Fruit fly (Drosophila melanogaster) whole organism, embryonic: ENCODE data around the gene Phb1.

Experiments
- Ada2b ChIP-seq: fragments of 200-800 bp; sonication (Bioruptor generic); IDR thresholded peaks from 2 replicates; pipeline ENCODE4 v1.3.6; 2022; ENCODE audit warnings: missing biosample characterization, missing genetic modification characterization
- Atf-2 ChIP-seq: fragments of 200-800 bp; sonication (Bioruptor generic); optimal IDR thresholded peaks from 2 replicates; lab custom pipeline; 2016; ENCODE audit warnings: missing biosample characterization, missing genetic modification characterization
- CG11085 ChIP-seq: fragments of 200-800 bp; sonication (Bioruptor generic); IDR thresholded peaks from 2 replicates; pipeline ENCODE4 v1.3.6; 2022; ENCODE audit warnings: missing biosample characterization, missing genetic modification characterization
- CG1233 ChIP-seq: fragments of 200-800 bp; sonication (Bioruptor generic); optimal IDR thresholded peaks from 4 replicates; lab custom pipeline; 2018; ENCODE audit warnings: missing biosample characterization, mild to moderate bottlenecking, missing genetic modification characterization
- CG13424 ChIP-seq: fragments of 200-800 bp; sonication (Bioruptor generic); optimal IDR thresholded peaks from 2 replicates; lab custom pipeline; 2019; ENCODE audit warnings: missing biosample characterization, mild to moderate bottlenecking, missing genetic modification characterization, moderate library complexity
- CG13894 ChIP-seq: fragments of 200-800 bp; sonication (Bioruptor generic); optimal IDR thresholded peaks from 3 replicates; lab custom pipeline; 2018; ENCODE audit warnings: missing biosample characterization, mild to moderate bottlenecking, missing genetic modification characterization, moderate library complexity
- CG14965 ChIP-seq: fragments of 200-800 bp; sonication (Bioruptor generic); optimal IDR thresholded peaks from 2 replicates; lab custom pipeline; 2016; ENCODE audit warnings: missing biosample characterization, missing genetic modification characterization, borderline replicate concordance
- CG1602 ChIP-seq: fragments of 200-800 bp; sonication (Bioruptor generic); optimal IDR thresholded peaks from 3 replicates; lab custom pipeline; 2016; ENCODE audit warnings: missing biosample characterization, missing genetic modification characterization
- CG17802 ChIP-seq: fragments of 200-800 bp; sonication (Bioruptor generic); optimal IDR thresholded peaks from 2 replicates; lab custom pipeline; 2018; ENCODE audit warnings: missing biosample characterization, mild to moderate bottlenecking, missing genetic modification characterization, moderate library complexity
- CG18599 ChIP-seq: fragments of 200-800 bp; sonication (Bioruptor generic); optimal IDR thresholded peaks from 3 replicates; lab custom pipeline; 2017; ENCODE audit warnings: missing biosample characterization, missing genetic modification characterization, mild to moderate bottlenecking, moderate library complexity, missing genetic modification reagents
- CG30403 ChIP-seq: fragments of 200-800 bp; sonication (Bioruptor generic); optimal IDR thresholded peaks from 3 replicates; lab custom pipeline; 2016; ENCODE audit warnings: missing biosample characterization, missing genetic modification characterization
- CG3065 ChIP-seq: fragments of 200-800 bp; sonication (Bioruptor generic); optimal IDR thresholded peaks from 2 replicates; lab custom pipeline; 2016; ENCODE audit warnings: missing biosample characterization, missing genetic modification characterization
- CG4820 ChIP-seq: fragments of 200-800 bp; sonication (Bioruptor generic); optimal IDR thresholded peaks from 3 replicates; lab custom pipeline; 2016; ENCODE audit warnings: missing biosample characterization, missing genetic modification characterization
- CG7928 ChIP-seq: fragments of 200-800 bp; sonication (Bioruptor generic); optimal IDR thresholded peaks from 2 replicates; lab custom pipeline; 2017; ENCODE audit warnings: missing biosample characterization, mild to moderate bottlenecking, missing genetic modification characterization
- CG8089 ChIP-seq: fragments of 200-800 bp; sonication (Bioruptor generic); optimal IDR thresholded peaks from 3 replicates; lab custom pipeline; 2016; ENCODE audit warnings: missing biosample characterization, missing genetic modification characterization
- CG9817 ChIP-seq: fragments of 200-800 bp; sonication (Bioruptor generic); optimal IDR thresholded peaks from 2 replicates; lab custom pipeline; 2018; ENCODE audit warnings: missing biosample characterization, mild to moderate bottlenecking, missing genetic modification characterization, moderate library complexity
- Dip3 ChIP-seq: fragments of 200-800 bp; sonication (Bioruptor generic); optimal IDR thresholded peaks from 3 replicates; lab custom pipeline; 2016; ENCODE audit warnings: missing biosample characterization, missing genetic modification characterization
- Doc2 ChIP-seq: fragments of 200-800 bp; sonication (Bioruptor generic); IDR thresholded peaks from 2 replicates; pipeline ENCODE4 v1.3.6; 2022; ENCODE audit warnings: missing biosample characterization, missing genetic modification characterization
- Doc3 ChIP-seq: fragments of 200-800 bp; sonication (Bioruptor generic); IDR thresholded peaks from 3 replicates; pipeline ENCODE4 v1.3.6; 2022; ENCODE audit warnings: missing biosample characterization, missing genetic modification characterization; ENCODE audit not compliant: partially characterized antibody
- ERR ChIP-seq: fragments of 200-800 bp; sonication (Bioruptor generic); optimal IDR thresholded peaks from 2 replicates; lab custom pipeline; 2016; ENCODE audit warnings: missing biosample characterization, missing genetic modification characterization
- Gug ChIP-seq: fragments of 200-800 bp; sonication (Bioruptor generic); IDR thresholded peaks from 4 replicates; pipeline ENCODE4 v1.3.6; 2022; ENCODE audit warnings: missing biosample characterization, missing genetic modification characterization
- H15 ChIP-seq: fragments of 200-800 bp; sonication (Bioruptor generic); IDR thresholded peaks from 3 replicates; pipeline ENCODE4 v1.3.6; 2022; ENCODE audit warnings: missing biosample characterization, missing genetic modification characterization
- H2.0 ChIP-seq: fragments of 200-800 bp; sonication (Bioruptor generic); IDR thresholded peaks from 2 replicates; pipeline ENCODE4 v1.3.6; 2022; ENCODE audit warnings: missing biosample characterization, missing genetic modification characterization
- HmgZ ChIP-seq: fragments of 200-800 bp; sonication (Bioruptor generic); optimal IDR thresholded peaks from 2 replicates; lab custom pipeline; 2018; ENCODE audit warnings: missing biosample characterization, mild to moderate bottlenecking, missing genetic modification characterization
- Hr39 ChIP-seq: fragments of >200 bp; optimal IDR thresholded peaks from 2 replicates; lab custom pipeline; 2017
- Lim3 ChIP-seq: fragments of 200-800 bp; sonication (Bioruptor generic); IDR thresholded peaks from 2 replicates; pipeline ENCODE4 v1.3.6; 2022; ENCODE audit warnings: missing biosample characterization, missing genetic modification characterization
- NK7.1 ChIP-seq: fragments of 200-800 bp; sonication (Bioruptor generic); optimal IDR thresholded peaks from 3 replicates; lab custom pipeline; 2016; ENCODE audit warnings: missing biosample characterization, missing genetic modification characterization
- NfI ChIP-seq: fragments of 200-800 bp; sonication (Bioruptor generic); optimal IDR thresholded peaks from 3 replicates; lab custom pipeline; 2018; ENCODE audit warnings: missing biosample characterization, mild to moderate bottlenecking, missing genetic modification characterization, moderate library complexity
- Oaz ChIP-seq: fragments of 200-800 bp; sonication (Bioruptor generic); IDR thresholded peaks from 2 replicates; pipeline ENCODE4 v1.3.6; 2022; ENCODE audit warnings: missing biosample characterization, missing genetic modification characterization
- Ptx1 ChIP-seq: fragments of 200-800 bp; sonication (Bioruptor generic); IDR thresholded peaks from 2 replicates; pipeline ENCODE4 v1.3.6; 2022; ENCODE audit warnings: missing biosample characterization, missing genetic modification characterization
- ash1 ChIP-seq: fragments of 200-800 bp; sonication (Bioruptor generic); optimal IDR thresholded peaks from 2 replicates; lab custom pipeline; 2018; ENCODE audit warnings: missing biosample characterization, mild to moderate bottlenecking, missing genetic modification characterization
- da ChIP-seq: fragments of 200-800 bp; sonication (Bioruptor generic); optimal IDR thresholded peaks from 2 replicates; lab custom pipeline; 2016; ENCODE audit warnings: missing biosample characterization, missing genetic modification characterization
- dm ChIP-seq: fragments of 200-800 bp; sonication (Bioruptor generic); optimal IDR thresholded peaks from 3 replicates; lab custom pipeline; 2016; ENCODE audit warnings: missing biosample characterization, missing genetic modification characterization
- fd102C ChIP-seq: fragments of 200-800 bp; sonication (Bioruptor generic); optimal IDR thresholded peaks from 2 replicates; lab custom pipeline; 2018; ENCODE audit warnings: missing biosample characterization, mild to moderate bottlenecking, missing genetic modification characterization, moderate library complexity
- fd3F ChIP-seq: fragments of 200-800 bp; sonication (Bioruptor generic); optimal IDR thresholded peaks from 2 replicates; lab custom pipeline; 2018; ENCODE audit warnings: missing biosample characterization, mild to moderate bottlenecking, missing genetic modification characterization, moderate library complexity
- gsb ChIP-seq: fragments of 200-800 bp; sonication (Bioruptor generic); IDR thresholded peaks from 2 replicates; pipeline ENCODE4 v1.3.6; 2022; ENCODE audit warnings: missing biosample characterization, missing genetic modification characterization
- hb ChIP-seq: fragments of 200-800 bp; sonication (Bioruptor generic); IDR thresholded peaks from 3 replicates; pipeline ENCODE4 v1.3.6; 2022; ENCODE audit warnings: missing biosample characterization, missing genetic modification characterization; ENCODE audit not compliant: partially characterized antibody
- her ChIP-seq: fragments of 200-800 bp; sonication (Bioruptor generic); optimal IDR thresholded peaks from 2 replicates; lab custom pipeline; 2016; ENCODE audit warnings: missing biosample characterization, missing genetic modification characterization
- jigr1 ChIP-seq: fragments of 200-800 bp; sonication (Bioruptor generic); IDR thresholded peaks from 3 replicates; pipeline ENCODE4 v1.3.6; 2022; ENCODE audit warnings: missing biosample characterization, missing genetic modification characterization
- kah ChIP-seq: fragments of 200-800 bp; sonication (Bioruptor generic); optimal IDR thresholded peaks from 2 replicates; lab custom pipeline; 2018; ENCODE audit warnings: missing biosample characterization, mild to moderate bottlenecking, missing genetic modification characterization
- psq ChIP-seq: fragments of 200-800 bp; sonication (Bioruptor generic); optimal IDR thresholded peaks from 2 replicates; lab custom pipeline; 2017; ENCODE audit warnings: missing biosample characterization, missing genetic modification characterization
- seq ChIP-seq: fragments of 200-800 bp; sonication (Bioruptor generic); IDR thresholded peaks from 2 replicates; pipeline ENCODE4 v1.3.6; 2022; ENCODE audit warnings: missing biosample characterization, missing genetic modification characterization
- slou ChIP-seq: fragments of 200-800 bp; sonication (Bioruptor generic); optimal IDR thresholded peaks from 3 replicates; lab custom pipeline; 2016; ENCODE audit warnings: missing biosample characterization, missing genetic modification characterization
- sqz ChIP-seq: fragments of 200-800 bp; sonication (Bioruptor generic); optimal IDR thresholded peaks from 3 replicates; lab custom pipeline; 2018; ENCODE audit warnings: missing biosample characterization, mild to moderate bottlenecking, missing genetic modification characterization
- sr ChIP-seq: fragments of 200-800 bp; sonication (Bioruptor generic); IDR thresholded peaks from 3 replicates; pipeline ENCODE4 v1.3.6; 2022; ENCODE audit warnings: missing biosample characterization, missing genetic modification characterization
- toy ChIP-seq: fragments of 200-800 bp; sonication (Bioruptor generic); IDR thresholded peaks from 2 replicates; pipeline ENCODE4 v1.3.6; 2022; ENCODE audit warnings: missing biosample characterization, missing genetic modification characterization
- twi ChIP-seq: fragments of 200-800 bp; optimal IDR thresholded peaks from 2 replicates; lab custom pipeline; 2019; ENCODE audit warnings: missing biosample characterization, mild to moderate bottlenecking, missing genetic modification characterization, moderate library complexity
- zfh1 ChIP-seq: fragments of 200-800 bp; sonication (Bioruptor generic); IDR thresholded peaks from 3 replicates; pipeline ENCODE4 v1.3.6; 2022; ENCODE audit warnings: missing biosample characterization, missing genetic modification characterization
- zfh2 ChIP-seq: fragments of 200-800 bp; sonication (Bioruptor generic); optimal IDR thresholded peaks from 2 replicates; lab custom pipeline; 2016; ENCODE audit warnings: missing biosample characterization, missing genetic modification characterization

Gene Phb1

DNA sequence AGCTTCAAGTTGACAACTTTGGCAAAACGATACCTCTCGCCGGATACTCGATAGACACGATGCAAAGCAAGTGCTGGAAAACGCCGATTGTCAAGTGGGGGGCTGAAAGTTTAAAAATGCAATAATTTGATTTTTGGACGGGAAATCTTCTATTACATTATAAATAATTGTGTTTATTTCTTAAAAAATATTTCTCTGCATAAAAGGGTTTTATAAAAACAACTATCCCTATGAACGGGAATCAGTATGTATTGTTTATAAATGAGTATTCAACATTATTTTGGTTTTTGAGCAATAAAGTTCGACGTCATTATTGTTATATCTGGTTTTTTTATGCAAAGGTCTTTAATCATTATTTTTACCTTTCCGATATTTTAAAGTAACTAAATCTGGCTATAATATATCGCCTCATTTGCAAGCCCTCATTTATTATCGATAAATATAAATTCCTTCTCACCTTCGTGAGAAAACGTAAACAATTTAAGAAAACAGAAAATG lies 8.3 kb upstream of the Phb1 start, which contains the start of the genes AsnRS and DCTN6-p27 (continued):
- TF ChIP-seq toy (GFP tag; lab: Robert Waterston, UW): no peak
- peak; percentile 80; the same call in 1 of the 3 replicates for TF ChIP-seq hb (GFP tag; lab: Robert Waterston, UW)
- TF ChIP-seq Gug (GFP tag; lab: Robert Waterston, UW): peak; percentile 81
- peak; percentile 40 for TF ChIP-seq twi (tag; lab: Kevin White, UChicago)
- TF ChIP-seq CG14965 (GFP tag; lab: Kevin White, UChicago): no peak
- TF ChIP-seq CG9817 (tag; lab: Kevin White, UChicago): peak; percentile 68
- 0 out of 2 replicates have a peak, but pooled peaks have one; percentile 36 for TF ChIP-seq CG11085 (GFP tag; lab: Robert Waterston, UW)
- 0 out of 3 replicates have a peak, but pooled peaks have one; percentile 47 for TF ChIP-seq H15 (GFP tag; lab: Robert Waterston, UW)
- peak; percentile 66 for TF ChIP-seq Ptx1 (GFP tag; lab: Robert Waterston, UW)
- TF ChIP-seq kah (GFP tag; lab: Kevin White, UChicago): no peak
- TF ChIP-seq CG4820: peak; percentile 77
- TF ChIP-seq CG8089: peak; percentile 10
- no peak for TF ChIP-seq sqz (GFP tag; lab: Kevin White, UChicago)
- TF ChIP-seq gsb (GFP tag; lab: Robert Waterston, UW): no peak
- TF ChIP-seq Doc2 (GFP tag; lab: Robert Waterston, UW): no peak
- TF ChIP-seq Lim3 (GFP tag; lab: Robert Waterston, UW): no peak
- TF ChIP-seq dm (GFP tag; lab: Kevin White, UChicago): peak; percentile 58
- TF ChIP-seq Hr39 (lab: Kevin White, UChicago): no peak
- peak; percentile 48 for TF ChIP-seq CG1233 (GFP tag; lab: Kevin White, UChicago)
- TF ChIP-seq fd102C (GFP tag; lab: Kevin White, UChicago): peak; percentile 2
- peak; percentile 46 for TF ChIP-seq psq (GFP tag; lab: Kevin White, UChicago)
- TF ChIP-seq jigr1: peak; percentile 25; the same call in 1 of the 3 replicates
- peak; percentile 71 for TF ChIP-seq Dip3
- peak; percentile 70 for TF ChIP-seq zfh1 (GFP tag; lab: Robert Waterston, UW)
- peak; percentile 78 for TF ChIP-seq CG18599 (GFP tag; lab: Kevin White, UChicago)
- peak; percentile 52 for TF ChIP-seq Ada2b
- peak; percentile 67 for TF ChIP-seq CG1602 (GFP tag; lab: Kevin White, UChicago)
- 0 out of 3 replicates have a peak, but pooled peaks have one; percentile 25 for TF ChIP-seq sr (GFP tag; lab: Robert Waterston, UW)
- TF ChIP-seq NfI (GFP tag; lab: Kevin White, UChicago): peak; percentile 79
- TF ChIP-seq CG3065: no peak
- peak; percentile 50 for TF ChIP-seq her
- peak; percentile 36 for TF ChIP-seq ERR
- TF ChIP-seq da (GFP tag; lab: Kevin White, UChicago): peak; percentile 3
- peak; percentile 67; the same call in 2 of the 3 replicates for TF ChIP-seq Doc3 (GFP tag; lab: Robert Waterston, UW)
- TF ChIP-seq Atf-2: peak; percentile 37
- TF ChIP-seq fd3F (GFP tag; lab: Kevin White, UChicago): peak; percentile 56
- peak; percentile 79 for TF ChIP-seq zfh2
- peak; percentile 82 for TF ChIP-seq CG30403
- no peak for TF ChIP-seq Oaz (GFP tag; lab: Robert Waterston, UW)
- TF ChIP-seq ash1 (GFP tag; lab: Kevin White, UChicago): no peak
- peak; percentile 45; the same call in 1 of the 2 replicates for TF ChIP-seq H2.0
- TF ChIP-seq slou (GFP tag; lab: Kevin White, UChicago): peak; percentile 44
- TF ChIP-seq CG17802 (tag; lab: Kevin White, UChicago): no peak
- TF ChIP-seq CG13424: peak; percentile 62
- peak; percentile 34; the same call in 1 of the 2 replicates for TF ChIP-seq seq
- TF ChIP-seq NK7.1: peak; percentile 31
- peak; percentile 69 for TF ChIP-seq HmgZ (tag; lab: Kevin White, UChicago)
- TF ChIP-seq CG7928 (GFP tag; lab: Kevin White, UChicago): peak; percentile 13
- TF ChIP-seq CG13894 (tag; lab: Kevin White, UChicago): peak; percentile 58
